Fruit fly (Drosophila melanogaster) whole organism, embryonic: ENCODE data around the gene fwe.

Experiments used
- BtbVII ChIP-seq: fragments of 200-800 bp; sonication (Bioruptor generic); optimal IDR thresholded peaks from 3 replicates; lab custom pipeline; 2017; ENCODE audit warnings: missing biosample characterization, mild to moderate bottlenecking, missing genetic modification characterization
- C15 ChIP-seq: fragments of 200-800 bp; sonication (Bioruptor generic); IDR thresholded peaks from 3 replicates; pipeline ENCODE4 v1.3.6; 2022; ENCODE audit warnings: missing biosample characterization, missing genetic modification characterization
- CG11085 ChIP-seq: fragments of 200-800 bp; sonication (Bioruptor generic); IDR thresholded peaks from 2 replicates; pipeline ENCODE4 v1.3.6; 2022; ENCODE audit warnings: missing biosample characterization, missing genetic modification characterization
- CG11504 ChIP-seq: fragments of 200-800 bp; sonication (Bioruptor generic); optimal IDR thresholded peaks from 3 replicates; lab custom pipeline; 2019; ENCODE audit warnings: missing biosample characterization, mild to moderate bottlenecking, missing genetic modification characterization, moderate library complexity
- CG12071 ChIP-seq: fragments of 200-800 bp; sonication (Bioruptor generic); optimal IDR thresholded peaks from 3 replicates; lab custom pipeline; 2018; ENCODE audit warnings: missing biosample characterization, mild to moderate bottlenecking, missing genetic modification characterization
- CG13123 ChIP-seq: fragments of 200-800 bp; sonication (Bioruptor generic); optimal IDR thresholded peaks from 2 replicates; lab custom pipeline; 2016; ENCODE audit warnings: missing biosample characterization, missing genetic modification characterization
- CG14710 ChIP-seq: fragments of 200-800 bp; sonication (Bioruptor generic); optimal IDR thresholded peaks from 3 replicates; lab custom pipeline; 2019; ENCODE audit warnings: missing biosample characterization, mild to moderate bottlenecking, missing genetic modification characterization, moderate library complexity
- CG15514 ChIP-seq: fragments of 200-800 bp; sonication (Bioruptor generic); optimal IDR thresholded peaks from 3 replicates; lab custom pipeline; 2017; ENCODE audit warnings: missing biosample characterization, missing genetic modification characterization, mild to moderate bottlenecking, moderate library complexity, missing genetic modification reagents
- CG2889 ChIP-seq: fragments of 200-800 bp; sonication (Bioruptor generic); IDR thresholded peaks from 3 replicates; pipeline ENCODE4 v1.3.6; 2022; ENCODE audit warnings: missing biosample characterization, missing genetic modification characterization
- CG31365 ChIP-seq: fragments of 200-800 bp; sonication (Bioruptor generic); optimal IDR thresholded peaks from 2 replicates; lab custom pipeline; 2018; ENCODE audit warnings: missing biosample characterization, mild to moderate bottlenecking, missing genetic modification characterization
- CG32767 ChIP-seq: fragments of 200-800 bp; sonication (Bioruptor generic); IDR thresholded peaks from 2 replicates; pipeline ENCODE4 v1.3.6; 2022; ENCODE audit warnings: missing biosample characterization, missing genetic modification characterization
- CG6765 ChIP-seq: fragments of 200-800 bp; sonication (Bioruptor generic); optimal IDR thresholded peaks from 3 replicates; lab custom pipeline; 2017; ENCODE audit warnings: missing biosample characterization, mild to moderate bottlenecking, missing genetic modification characterization
- CG8359 ChIP-seq: fragments of 200-800 bp; sonication (Bioruptor generic); optimal IDR thresholded peaks from 2 replicates; lab custom pipeline; 2017; ENCODE audit warnings: missing biosample characterization, mild to moderate bottlenecking, missing genetic modification characterization, borderline replicate concordance
- CHES-1-like ChIP-seq: fragments of 200-800 bp; sonication (Bioruptor generic); optimal IDR thresholded peaks from 2 replicates; lab custom pipeline; 2016; ENCODE audit warnings: missing biosample characterization, missing genetic modification characterization
- Deaf1 ChIP-seq: fragments of 200-800 bp; optimal IDR thresholded peaks from 3 replicates; lab custom pipeline; 2019; ENCODE audit warnings: missing biosample characterization, mild to moderate bottlenecking, missing genetic modification characterization, moderate library complexity
- HmgD ChIP-seq: fragments of 200-800 bp; sonication (Bioruptor generic); optimal IDR thresholded peaks from 3 replicates; lab custom pipeline; 2016; ENCODE audit warnings: missing biosample characterization, missing genetic modification characterization
- MBD-R2 ChIP-seq: fragments of 200-800 bp; sonication (Bioruptor generic); IDR thresholded peaks from 2 replicates; pipeline ENCODE4 v1.3.6; 2022; ENCODE audit warnings: missing biosample characterization, missing genetic modification characterization
- Rx ChIP-seq: fragments of 200-800 bp; sonication (Bioruptor generic); IDR thresholded peaks from 2 replicates; pipeline ENCODE4 v1.3.6; 2022; ENCODE audit warnings: missing biosample characterization, missing genetic modification characterization
- Side ChIP-seq: fragments of 200-800 bp; sonication (Bioruptor generic); optimal IDR thresholded peaks from 2 replicates; lab custom pipeline; 2016; ENCODE audit warnings: missing biosample characterization, missing genetic modification characterization
- Six4 ChIP-seq: fragments of 200-800 bp; sonication (Bioruptor generic); optimal IDR thresholded peaks from 2 replicates; lab custom pipeline; 2016; ENCODE audit warnings: missing biosample characterization, missing genetic modification characterization
- Trl ChIP-seq, 3 experiments: fragments of >200 bp in 2 of 3; fragments of 200-800 bp in 1 of 3; sonication (Bioruptor generic) in 1 of 3; optimal IDR thresholded peaks; 2 replicates in 1 of 3; 3 replicates in 2 of 3; lab custom pipeline; 2016 to 2017; ENCODE audit warnings: missing biosample characterization in 1 of 3, missing genetic modification characterization in 1 of 3
- Usf ChIP-seq: fragments of 200-800 bp; sonication (Bioruptor generic); optimal IDR thresholded peaks from 2 replicates; lab custom pipeline; 2017; ENCODE audit warnings: missing genotype, missing biosample characterization, missing genetic modification characterization
- ab ChIP-seq: fragments of 200-800 bp; sonication (Bioruptor generic); optimal IDR thresholded peaks from 2 replicates; lab custom pipeline; 2016; ENCODE audit warnings: missing biosample characterization, missing genetic modification characterization
- al ChIP-seq: fragments of 200-800 bp; sonication (Bioruptor generic); IDR thresholded peaks from 2 replicates; pipeline ENCODE4 v1.3.6; 2022; ENCODE audit warnings: missing biosample characterization, missing genetic modification characterization
- bsh ChIP-seq, 2 experiments: fragments of 200-800 bp; sonication (Bioruptor generic); optimal IDR thresholded peaks; 2 replicates each; lab custom pipeline; 2017 to 2018; ENCODE audit warnings: mild to moderate bottlenecking in 2 of 2, missing biosample characterization in 2 of 2, missing genetic modification characterization in 2 of 2, moderate library complexity in 1 of 2
- cad ChIP-seq: fragments of >200 bp; optimal IDR thresholded peaks from 2 replicates; lab custom pipeline; 2017; ENCODE audit warnings: missing biosample characterization, missing genetic modification characterization
- chn ChIP-seq: fragments of 200-800 bp; sonication (Bioruptor generic); optimal IDR thresholded peaks from 2 replicates; lab custom pipeline; 2016; ENCODE audit warnings: missing biosample characterization, missing genetic modification characterization
- da ChIP-seq: fragments of 200-800 bp; sonication (Bioruptor generic); optimal IDR thresholded peaks from 2 replicates; lab custom pipeline; 2016; ENCODE audit warnings: missing biosample characterization, missing genetic modification characterization
- dm ChIP-seq: fragments of 200-800 bp; sonication (Bioruptor generic); optimal IDR thresholded peaks from 3 replicates; lab custom pipeline; 2016; ENCODE audit warnings: missing biosample characterization, missing genetic modification characterization
- ewg ChIP-seq: fragments of 200-800 bp; sonication (Bioruptor generic); optimal IDR thresholded peaks from 3 replicates; lab custom pipeline; 2017; ENCODE audit warnings: mild to moderate bottlenecking, missing biosample characterization, missing genetic modification reagents, missing genetic modification characterization
- fru ChIP-seq: fragments of >200 bp; optimal IDR thresholded peaks from 2 replicates; lab custom pipeline; 2017
- gcm2 ChIP-seq: fragments of 200-800 bp; sonication (Bioruptor generic); optimal IDR thresholded peaks from 2 replicates; lab custom pipeline; 2016; ENCODE audit warnings: missing biosample characterization, missing genetic modification characterization
- gem ChIP-seq: fragments of 200-800 bp; sonication (Bioruptor generic); optimal IDR thresholded peaks from 2 replicates; lab custom pipeline; 2019; ENCODE audit warnings: missing biosample characterization, mild to moderate bottlenecking, missing genetic modification characterization, moderate library complexity
- ham ChIP-seq: fragments of 200-800 bp; sonication (Bioruptor generic); IDR thresholded peaks from 2 replicates; pipeline ENCODE4 v1.3.6; 2022; ENCODE audit warnings: missing biosample characterization, missing genetic modification characterization
- ind ChIP-seq: fragments of 200-800 bp; sonication (Bioruptor generic); optimal IDR thresholded peaks from 3 replicates; lab custom pipeline; 2016; ENCODE audit warnings: missing biosample characterization, missing genetic modification characterization
- jing ChIP-seq: fragments of 200-800 bp; sonication (Bioruptor generic); optimal IDR thresholded peaks from 2 replicates; lab custom pipeline; 2018; ENCODE audit warnings: missing biosample characterization, mild to moderate bottlenecking, missing genetic modification characterization
- kay ChIP-seq: fragments of 200-800 bp; sonication (Bioruptor generic); optimal IDR thresholded peaks from 2 replicates; lab custom pipeline; 2016; ENCODE audit warnings: missing biosample characterization, missing genetic modification characterization
- lola ChIP-seq, 3 experiments: fragments of >200 bp in 2 of 3; fragments of 200-800 bp in 1 of 3; sonication (Bioruptor generic) in 1 of 3; optimal IDR thresholded peaks; 2 replicates each; lab custom pipeline; 2017 to 2019; ENCODE audit warnings: missing biosample characterization in 3 of 3, missing genetic modification characterization in 3 of 3, mild to moderate bottlenecking in 1 of 3, moderate library complexity in 1 of 3
- mirr ChIP-seq: fragments of 200-800 bp; sonication (Bioruptor generic); optimal IDR thresholded peaks from 3 replicates; lab custom pipeline; 2018; ENCODE audit warnings: missing biosample characterization, mild to moderate bottlenecking, missing genetic modification characterization
- mld ChIP-seq: fragments of 200-800 bp; sonication (Bioruptor generic); IDR thresholded peaks from 3 replicates; pipeline ENCODE4 v1.3.6; 2022; ENCODE audit warnings: missing biosample characterization, missing genetic modification characterization; ENCODE audit not compliant: partially characterized antibody
- pan ChIP-seq, 4 experiments: fragments of >200 bp in 3 of 4; fragments of 200-800 bp in 1 of 4; sonication (Bioruptor generic) in 1 of 4; optimal IDR thresholded peaks in 3 of 4; IDR thresholded peaks in 1 of 4; 2 replicates each; pipeline versions ENCODE4 v1.3.6 to Lab custom; 2017 to 2022; ENCODE audit warnings: missing biosample characterization in 2 of 4, missing genetic modification characterization in 2 of 4, mixed read lengths in 1 of 4
- salm ChIP-seq: fragments of 200-800 bp; sonication (Bioruptor generic); optimal IDR thresholded peaks from 2 replicates; lab custom pipeline; 2018; ENCODE audit warnings: missing biosample characterization, mild to moderate bottlenecking, missing genetic modification characterization
- sens ChIP-seq: fragments of 200-800 bp; sonication (Bioruptor generic); peaks from one replicate; lab custom pipeline; 2016; ENCODE audit warnings: missing biosample characterization, missing genetic modification characterization
- shn ChIP-seq: fragments of 200-800 bp; sonication (Bioruptor generic); optimal IDR thresholded peaks from 3 replicates; lab custom pipeline; 2016; ENCODE audit warnings: missing biosample characterization, missing genetic modification characterization
- slou ChIP-seq: fragments of 200-800 bp; sonication (Bioruptor generic); optimal IDR thresholded peaks from 3 replicates; lab custom pipeline; 2016; ENCODE audit warnings: missing biosample characterization, missing genetic modification characterization
- slp2 ChIP-seq: fragments of 200-800 bp; sonication (Bioruptor generic); optimal IDR thresholded peaks from 2 replicates; lab custom pipeline; 2016; ENCODE audit warnings: missing biosample characterization, missing genetic modification characterization
- sqz ChIP-seq: fragments of 200-800 bp; sonication (Bioruptor generic); optimal IDR thresholded peaks from 3 replicates; lab custom pipeline; 2018; ENCODE audit warnings: missing biosample characterization, mild to moderate bottlenecking, missing genetic modification characterization
- sr ChIP-seq: fragments of 200-800 bp; sonication (Bioruptor generic); IDR thresholded peaks from 3 replicates; pipeline ENCODE4 v1.3.6; 2022; ENCODE audit warnings: missing biosample characterization, missing genetic modification characterization
- twi ChIP-seq: fragments of 200-800 bp; optimal IDR thresholded peaks from 2 replicates; lab custom pipeline; 2019; ENCODE audit warnings: missing biosample characterization, mild to moderate bottlenecking, missing genetic modification characterization, moderate library complexity

Gene fwe

DNA sequence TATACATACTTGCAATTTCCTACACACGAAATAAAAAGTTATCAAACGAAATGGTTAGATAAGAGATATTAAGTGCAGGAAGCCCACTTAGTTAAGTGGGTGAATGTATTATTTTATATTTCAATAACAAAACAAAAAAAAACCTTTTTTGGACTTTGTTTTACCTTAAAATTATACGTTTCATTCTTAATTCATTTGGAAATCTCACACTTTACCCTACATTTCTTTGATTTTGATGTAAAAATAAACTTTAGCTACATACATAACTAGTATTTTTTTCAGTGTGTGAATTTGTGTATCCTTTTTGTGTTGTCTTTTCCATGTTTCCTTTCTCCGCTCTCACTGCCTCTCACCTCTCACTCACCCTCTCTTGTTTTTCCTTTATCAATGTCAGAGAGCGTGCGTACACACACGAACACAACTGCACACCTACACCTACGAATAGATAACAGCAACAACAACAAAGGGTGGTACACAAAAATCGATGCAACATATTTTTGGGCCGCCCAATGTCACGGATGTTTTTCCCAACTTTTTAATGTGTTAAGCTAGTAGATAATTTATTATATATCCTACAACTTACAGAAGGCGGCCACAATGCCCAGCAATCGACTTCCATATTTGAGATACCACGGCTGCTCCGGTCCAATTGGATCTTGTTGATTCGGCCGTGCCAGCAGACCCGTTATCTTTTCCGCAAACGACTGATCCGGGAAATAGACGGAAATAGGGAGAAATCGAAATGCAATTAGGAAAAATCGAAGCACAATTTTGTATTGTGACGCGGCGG is 662 bp downstream of the fwe start (continued):
- TF ChIP-seq slp2 (GFP tag; lab: Kevin White, UChicago) (peak; percentile 3), bsh (GFP tag; optimal IDR thresholded peaks at IDR 0.05; lab: Kevin White, UChicago) (peak; percentile 77 to 78), salm (tag; lab: Kevin White, UChicago) (peak; percentile 43), C15 (GFP tag; lab: Robert Waterston, UW) (no peak), CG31365 (tag; lab: Kevin White, UChicago) (no peak), CG15514 (no peak), CG32767 (GFP tag; lab: Robert Waterston, UW) (0 out of 2 replicates have a peak, but pooled peaks have one; percentile 63), Trl (optimal IDR thresholded peaks at IDR 0.05; lab: Kevin White, UChicago) (peak; percentile 86 to 93), Trl (GFP tag; optimal IDR thresholded peaks at IDR 0.05; lab: Kevin White, UChicago) (peak; percentile 58), CG13123 (GFP tag; lab: Kevin White, UChicago) (no peak), dm (no peak), CG8359 (no peak), CG11085 (no peak), Six4 (GFP tag; lab: Kevin White, UChicago) (peak; percentile 39), Usf (GFP tag; lab: Kevin White, UChicago) (peak; percentile 33), Deaf1 (peak; percentile 38), CG11504 (tag; lab: Kevin White, UChicago) (peak; percentile 79), da (GFP tag; lab: Kevin White, UChicago) (peak; percentile 25), Side (peak; percentile 40), kay (peak; percentile 57), twi (tag; lab: Kevin White, UChicago) (peak; percentile 8), ind (GFP tag; lab: Kevin White, UChicago) (peak; percentile 67), CHES-1-like (peak; percentile 53), cad (GFP tag; lab: Kevin White, UChicago) (no peak), MBD-R2 (no peak; the same call in 1 of the 2 replicates), CG12071 (GFP tag; lab: Kevin White, UChicago) (no peak), ab (no peak), sqz (GFP tag; lab: Kevin White, UChicago) (no peak), ham (GFP tag; lab: Robert Waterston, UW) (no peak), mld (GFP tag; lab: Robert Waterston, UW) (no peak), chn (peak; percentile 6), pan (optimal IDR thresholded peaks at IDR 0.05; lab: Kevin White, UChicago) (no peak), pan (GFP tag; optimal IDR thresholded peaks at IDR 0.05 in 1 of 2, IDR thresholded peaks at IDR 0.05 in 1 of 2) (peak in 1 of 2 experiments; percentile 61), al (peak; percentile 42; the same call in 1 of the 2 replicates), CG6765 (GFP tag; lab: Kevin White, UChicago) (peak; percentile 59), shn (GFP tag; lab: Kevin White, UChicago) (no peak), BtbVII (GFP tag; lab: Kevin White, UChicago) (peak; percentile 73), HmgD (GFP tag; lab: Kevin White, UChicago) (no peak), gcm2 (peak; percentile 44), slou (GFP tag; lab: Kevin White, UChicago) (peak; percentile 44), CG14710 (peak; percentile 65), sens (peak; percentile 94), ewg (GFP tag; lab: Kevin White, UChicago) (no peak), lola (GFP tag; optimal IDR thresholded peaks at IDR 0.05; lab: Kevin White, UChicago) (peak in 1 of 3 experiments; percentile 71), fru (lab: Kevin White, UChicago) (no peak), Rx (GFP tag; lab: Robert Waterston, UW) (no peak; the same call in 1 of the 2 replicates), gem (tag; lab: Kevin White, UChicago) (peak; percentile 90), CG2889 (GFP tag; lab: Robert Waterston, UW) (no peak), sr (GFP tag; lab: Robert Waterston, UW) (no peak), jing (GFP tag; lab: Kevin White, UChicago) (peak; percentile 16), mirr (GFP tag; lab: Kevin White, UChicago) (no peak)
